Fruit fly (Drosophila melanogaster) whole organism, embryonic: Measurements from ENCODE around the gene CG8907.
A peak's percentile ranks its signal among the peaks of the same experiment; 100 is the strongest.

Experiments
- Ada2b ChIP-seq: fragments of 200-800 bp; sonication (Bioruptor generic); IDR thresholded peaks from 2 replicates; pipeline ENCODE4 v1.3.6; 2022; ENCODE audit warnings: missing biosample characterization, missing genetic modification characterization
- B-H2 ChIP-seq: fragments of 200-800 bp; sonication (Bioruptor generic); optimal IDR thresholded peaks from 2 replicates; lab custom pipeline; 2018; ENCODE audit warnings: missing biosample characterization, mild to moderate bottlenecking, missing genetic modification characterization
- BtbVII ChIP-seq: fragments of 200-800 bp; sonication (Bioruptor generic); optimal IDR thresholded peaks from 3 replicates; lab custom pipeline; 2017; ENCODE audit warnings: missing biosample characterization, mild to moderate bottlenecking, missing genetic modification characterization
- CG10462 ChIP-seq: fragments of 200-800 bp; sonication (Bioruptor generic); optimal IDR thresholded peaks from 2 replicates; lab custom pipeline; 2016; ENCODE audit warnings: missing biosample characterization, missing genetic modification characterization
- CG10543 ChIP-seq: fragments of 200-800 bp; sonication (Bioruptor generic); optimal IDR thresholded peaks from 3 replicates; lab custom pipeline; 2017; ENCODE audit warnings: missing biosample characterization, mild to moderate bottlenecking, missing genetic modification characterization, moderate library complexity
- CG11093 ChIP-seq: fragments of 200-800 bp; sonication (Bioruptor generic); IDR thresholded peaks from 3 replicates; pipeline ENCODE4 v1.3.6; 2022; ENCODE audit warnings: missing biosample characterization, missing genetic modification characterization
- CG13424 ChIP-seq: fragments of 200-800 bp; sonication (Bioruptor generic); optimal IDR thresholded peaks from 2 replicates; lab custom pipeline; 2019; ENCODE audit warnings: missing biosample characterization, mild to moderate bottlenecking, missing genetic modification characterization, moderate library complexity
- CG15269 ChIP-seq: fragments of 200-800 bp; sonication (Bioruptor generic); optimal IDR thresholded peaks from 2 replicates; lab custom pipeline; 2018; ENCODE audit warnings: missing biosample characterization, mild to moderate bottlenecking, missing genetic modification characterization, moderate library complexity
- CG15479 ChIP-seq: fragments of 200-800 bp; sonication (Bioruptor generic); optimal IDR thresholded peaks from 3 replicates; lab custom pipeline; 2019; ENCODE audit warnings: missing biosample characterization, mild to moderate bottlenecking, missing genetic modification characterization, moderate library complexity
- CG18599 ChIP-seq: fragments of 200-800 bp; sonication (Bioruptor generic); optimal IDR thresholded peaks from 3 replicates; lab custom pipeline; 2017; ENCODE audit warnings: missing biosample characterization, missing genetic modification characterization, mild to moderate bottlenecking, moderate library complexity, missing genetic modification reagents
- CG2199 ChIP-seq: fragments of 200-800 bp; sonication (Bioruptor generic); IDR thresholded peaks from 3 replicates; pipeline ENCODE4 v1.3.6; 2022; ENCODE audit warnings: missing biosample characterization, missing genetic modification characterization
- CG32767 ChIP-seq: fragments of 200-800 bp; sonication (Bioruptor generic); IDR thresholded peaks from 2 replicates; pipeline ENCODE4 v1.3.6; 2022; ENCODE audit warnings: missing biosample characterization, missing genetic modification characterization
- CG34376 ChIP-seq: fragments of 200-800 bp; sonication (Bioruptor generic); optimal IDR thresholded peaks from 2 replicates; lab custom pipeline; 2018; ENCODE audit warnings: missing biosample characterization, mild to moderate bottlenecking, missing genetic modification characterization
- CG5953 ChIP-seq: fragments of 200-800 bp; sonication (Bioruptor generic); IDR thresholded peaks from 2 replicates; pipeline ENCODE4 v1.3.6; 2022; ENCODE audit warnings: missing biosample characterization, missing genetic modification characterization
- CG9817 ChIP-seq: fragments of 200-800 bp; sonication (Bioruptor generic); optimal IDR thresholded peaks from 2 replicates; lab custom pipeline; 2018; ENCODE audit warnings: missing biosample characterization, mild to moderate bottlenecking, missing genetic modification characterization, moderate library complexity
- CG9932 ChIP-seq: fragments of 200-800 bp; sonication (Bioruptor generic); IDR thresholded peaks from 2 replicates; pipeline ENCODE4 v1.3.6; 2022; ENCODE audit warnings: missing biosample characterization, missing genetic modification characterization
- CrebB ChIP-seq: fragments of 200-800 bp; sonication (Bioruptor generic); optimal IDR thresholded peaks from 3 replicates; lab custom pipeline; 2018; ENCODE audit warnings: missing biosample characterization, mild to moderate bottlenecking, missing genetic modification characterization
- D19A ChIP-seq: fragments of 200-800 bp; optimal IDR thresholded peaks from 3 replicates; lab custom pipeline; 2019; ENCODE audit warnings: missing biosample characterization, mild to moderate bottlenecking, missing genetic modification characterization, moderate library complexity
- Dbx ChIP-seq: fragments of 200-800 bp; sonication (Bioruptor generic); IDR thresholded peaks from 3 replicates; pipeline ENCODE4 v1.3.6; 2022; ENCODE audit warnings: missing biosample characterization, missing genetic modification characterization
- GATAe ChIP-seq: fragments of 200-800 bp; sonication (Bioruptor generic); conservative IDR thresholded peaks from 2 replicates; pipeline ENCODE4 v1.3.6; 2022; ENCODE audit warnings: missing biosample characterization, missing genetic modification characterization
- Hr78 ChIP-seq, 2 experiments: fragments of 200-800 bp in 1 of 2; fragments of >200 bp in 1 of 2; sonication (Bioruptor generic) in 1 of 2; optimal IDR thresholded peaks; 2 replicates each; lab custom pipeline; 2017 to 2019; ENCODE audit warnings: missing biosample characterization in 2 of 2, missing genetic modification characterization in 2 of 2, mild to moderate bottlenecking in 1 of 2, moderate library complexity in 1 of 2
- MBD-R2 ChIP-seq: fragments of 200-800 bp; sonication (Bioruptor generic); IDR thresholded peaks from 2 replicates; pipeline ENCODE4 v1.3.6; 2022; ENCODE audit warnings: missing biosample characterization, missing genetic modification characterization
- Med ChIP-seq: fragments of 200-800 bp; sonication (Bioruptor generic); peaks from one replicate; lab custom pipeline; 2016; ENCODE audit warnings: missing biosample characterization, missing genetic modification characterization, mild to moderate bottlenecking, inconsistent platforms, moderate library complexity
- NC2β ChIP-seq: fragments of 200-800 bp; sonication (Bioruptor generic); optimal IDR thresholded peaks from 2 replicates; lab custom pipeline; 2016; ENCODE audit warnings: missing biosample characterization, missing genetic modification characterization
- Nf-YC ChIP-seq: fragments of 200-800 bp; optimal IDR thresholded peaks from 3 replicates; lab custom pipeline; 2019; ENCODE audit warnings: missing biosample characterization, mild to moderate bottlenecking, missing genetic modification characterization, moderate library complexity
- Pdp1 ChIP-seq, 2 experiments: fragments of 200-800 bp; sonication (Bioruptor generic); optimal IDR thresholded peaks; 3 replicates each; lab custom pipeline; 2016; ENCODE audit warnings: missing biosample characterization in 2 of 2, missing genetic modification characterization in 2 of 2, mild to moderate bottlenecking in 1 of 2, moderate library complexity in 1 of 2
- Rfx ChIP-seq: fragments of 200-800 bp; sonication (Bioruptor generic); IDR thresholded peaks from 2 replicates; pipeline ENCODE4 v1.3.6; 2022; ENCODE audit warnings: missing biosample characterization, missing genetic modification characterization
- cg ChIP-seq: fragments of 200-800 bp; sonication (Bioruptor generic); optimal IDR thresholded peaks from 3 replicates; lab custom pipeline; 2019; ENCODE audit warnings: missing biosample characterization, mild to moderate bottlenecking, missing genetic modification characterization, moderate library complexity
- cwo ChIP-seq: fragments of 200-800 bp; sonication (Bioruptor generic); optimal IDR thresholded peaks from 3 replicates; lab custom pipeline; 2017; ENCODE audit warnings: missing biosample characterization, missing genetic modification characterization, mild to moderate bottlenecking, moderate library complexity, missing genetic modification reagents
- danr ChIP-seq: fragments of 200-800 bp; sonication (Bioruptor generic); IDR thresholded peaks from 2 replicates; pipeline ENCODE4 v1.3.6; 2022; ENCODE audit warnings: missing biosample characterization, missing genetic modification characterization
- exex ChIP-seq: fragments of 200-800 bp; sonication (Bioruptor generic); optimal IDR thresholded peaks from 4 replicates; lab custom pipeline; 2018; ENCODE audit warnings: missing biosample characterization, mild to moderate bottlenecking, missing genetic modification characterization, moderate library complexity
- fru ChIP-seq: fragments of >200 bp; optimal IDR thresholded peaks from 2 replicates; lab custom pipeline; 2017
- grau ChIP-seq: fragments of 200-800 bp; optimal IDR thresholded peaks from 3 replicates; lab custom pipeline; 2019; ENCODE audit warnings: missing biosample characterization, mild to moderate bottlenecking, missing genetic modification characterization, moderate library complexity
- grn ChIP-seq: fragments of 200-800 bp; sonication (Bioruptor generic); optimal IDR thresholded peaks from 3 replicates; lab custom pipeline; 2017; ENCODE audit warnings: missing biosample characterization, missing genetic modification characterization
- gro ChIP-seq: fragments of 200-800 bp; sonication (Bioruptor generic); optimal IDR thresholded peaks from 2 replicates; lab custom pipeline; 2016; ENCODE audit warnings: missing biosample characterization, missing genetic modification characterization
- insv ChIP-seq, 2 experiments: fragments of 200-800 bp; sonication (Bioruptor generic); optimal IDR thresholded peaks; 3 replicates each; lab custom pipeline; 2016 to 2018; ENCODE audit warnings: missing biosample characterization in 2 of 2, missing genetic modification characterization in 2 of 2
- kay ChIP-seq: fragments of 200-800 bp; sonication (Bioruptor generic); optimal IDR thresholded peaks from 2 replicates; lab custom pipeline; 2016; ENCODE audit warnings: missing biosample characterization, missing genetic modification characterization
- lab ChIP-seq: fragments of 200-800 bp; sonication (Bioruptor generic); optimal IDR thresholded peaks from 3 replicates; lab custom pipeline; 2017; ENCODE audit warnings: missing biosample characterization, missing genetic modification characterization, mild to moderate bottlenecking, moderate library complexity, missing genetic modification reagents
- maf-S ChIP-seq: fragments of 200-800 bp; sonication (Bioruptor generic); optimal IDR thresholded peaks from 2 replicates; lab custom pipeline; 2016; ENCODE audit warnings: missing biosample characterization, missing genetic modification characterization
- mirr ChIP-seq: fragments of 200-800 bp; sonication (Bioruptor generic); optimal IDR thresholded peaks from 3 replicates; lab custom pipeline; 2018; ENCODE audit warnings: missing biosample characterization, mild to moderate bottlenecking, missing genetic modification characterization
- phol ChIP-seq: fragments of 200-800 bp; sonication (Bioruptor generic); optimal IDR thresholded peaks from 3 replicates; lab custom pipeline; 2018; ENCODE audit warnings: missing biosample characterization, mild to moderate bottlenecking, missing genetic modification characterization, moderate library complexity
- prd ChIP-seq, 3 experiments: fragments of >200 bp in 2 of 3; fragments of 200-800 bp in 1 of 3; sonication (Bioruptor generic) in 1 of 3; optimal IDR thresholded peaks in 2 of 3; IDR thresholded peaks in 1 of 3; 2 replicates in 2 of 3; 3 replicates in 1 of 3; pipeline versions ENCODE4 v1.3.6 to Lab custom; 2017 to 2022; ENCODE audit warnings: missing biosample characterization in 1 of 3, missing genetic modification characterization in 1 of 3
- psq ChIP-seq: fragments of 200-800 bp; sonication (Bioruptor generic); optimal IDR thresholded peaks from 2 replicates; lab custom pipeline; 2017; ENCODE audit warnings: missing biosample characterization, missing genetic modification characterization
- salm ChIP-seq: fragments of 200-800 bp; sonication (Bioruptor generic); optimal IDR thresholded peaks from 2 replicates; lab custom pipeline; 2018; ENCODE audit warnings: missing biosample characterization, mild to moderate bottlenecking, missing genetic modification characterization
- sd ChIP-seq: fragments of 200-800 bp; sonication (Bioruptor generic); optimal IDR thresholded peaks from 3 replicates; lab custom pipeline; 2018; ENCODE audit warnings: missing biosample characterization, mild to moderate bottlenecking, missing genetic modification characterization, moderate library complexity
- seq ChIP-seq: fragments of 200-800 bp; sonication (Bioruptor generic); IDR thresholded peaks from 2 replicates; pipeline ENCODE4 v1.3.6; 2022; ENCODE audit warnings: missing biosample characterization, missing genetic modification characterization
- sug ChIP-seq: fragments of 200-800 bp; optimal IDR thresholded peaks from 2 replicates; lab custom pipeline; 2019; ENCODE audit warnings: missing biosample characterization, mild to moderate bottlenecking, missing genetic modification characterization, moderate library complexity
- tll ChIP-seq, 2 experiments: fragments of 200-800 bp in 1 of 2; fragments of >200 bp in 1 of 2; sonication (Bioruptor generic) in 1 of 2; optimal IDR thresholded peaks; 2 replicates each; lab custom pipeline; 2017 to 2019; ENCODE audit warnings: missing biosample characterization in 2 of 2, missing genetic modification characterization in 2 of 2, mild to moderate bottlenecking in 1 of 2, moderate library complexity in 1 of 2
- twi ChIP-seq: fragments of 200-800 bp; optimal IDR thresholded peaks from 2 replicates; lab custom pipeline; 2019; ENCODE audit warnings: missing biosample characterization, mild to moderate bottlenecking, missing genetic modification characterization, moderate library complexity

Gene CG8907

DNA sequence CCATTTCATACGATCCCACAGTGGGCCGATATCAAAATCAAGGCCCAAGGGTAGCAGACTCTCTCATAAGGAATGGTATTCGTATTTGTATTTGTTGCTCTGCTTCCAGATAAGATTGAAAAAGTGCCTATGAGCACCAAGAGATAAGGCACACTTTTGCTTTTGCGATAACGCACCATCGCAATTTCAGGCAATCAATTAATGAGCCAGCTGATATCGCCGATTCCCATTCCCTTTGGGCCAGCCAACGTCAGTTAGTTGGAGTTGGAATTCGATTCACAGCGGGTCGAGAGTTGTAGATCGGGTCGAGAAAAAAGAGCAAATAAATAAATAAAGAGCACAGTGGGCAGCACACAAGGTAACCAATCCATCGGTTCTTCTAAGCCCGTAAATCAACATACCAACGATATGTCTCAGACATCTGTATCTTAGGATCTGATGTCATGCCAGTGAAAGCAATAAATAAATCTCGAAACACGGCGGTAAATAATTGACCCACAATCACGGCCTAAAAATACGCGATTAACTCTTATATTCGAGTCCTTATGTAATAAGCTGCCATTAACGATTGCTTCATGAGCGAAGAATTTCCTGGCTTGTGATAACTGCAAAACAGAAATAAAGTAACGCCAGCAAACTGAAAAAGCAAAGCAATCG is at the start of gene CG8907:
Gene CG8907, plus strand, starts transcription at position 252 of the 657 bp plus-strand sequence.
- TF ChIP-seq GATAe (GFP tag; lab: Robert Waterston, UW) (peak; percentile 96), grn (peak; percentile 82), fru (lab: Kevin White, UChicago) (no peak), salm (tag; lab: Kevin White, UChicago) (no peak), B-H2 (peak; percentile 9), CG10543 (GFP tag; lab: Kevin White, UChicago) (peak; percentile 39), CG15269 (no peak), exex (tag; lab: Kevin White, UChicago) (peak; percentile 98), Rfx (peak; percentile 15; the same call in 1 of the 2 replicates), sd (tag; lab: Kevin White, UChicago) (peak; percentile 81), Hr78 (GFP tag; optimal IDR thresholded peaks at IDR 0.05; lab: Kevin White, UChicago) (peak in 1 of 2 experiments; percentile 39), Med (peak; percentile 49), CG34376 (GFP tag; lab: Kevin White, UChicago) (peak; percentile 49), BtbVII (GFP tag; lab: Kevin White, UChicago) (peak; percentile 20), Pdp1 (GFP tag; optimal IDR thresholded peaks at IDR 0.05; lab: Kevin White, UChicago) (peak in 1 of 2 experiments; percentile 75), CG9932 (GFP tag; lab: Robert Waterston, UW) (no peak), Dbx (GFP tag; lab: Robert Waterston, UW) (peak; percentile 27; the same call in 1 of the 3 replicates), CG18599 (GFP tag; lab: Kevin White, UChicago) (peak; percentile 11), CG15479 (GFP tag; lab: Kevin White, UChicago) (peak; percentile 92), sug (tag; lab: Kevin White, UChicago) (peak; percentile 68), maf-S (GFP tag; lab: Kevin White, UChicago) (no peak), gro (GFP tag; lab: Kevin White, UChicago) (peak; percentile 6), MBD-R2 (peak; percentile 12; the same call in 1 of the 2 replicates), lab (GFP tag; lab: Kevin White, UChicago) (peak; percentile 74), mirr (GFP tag; lab: Kevin White, UChicago) (peak; percentile 65)

DNA sequence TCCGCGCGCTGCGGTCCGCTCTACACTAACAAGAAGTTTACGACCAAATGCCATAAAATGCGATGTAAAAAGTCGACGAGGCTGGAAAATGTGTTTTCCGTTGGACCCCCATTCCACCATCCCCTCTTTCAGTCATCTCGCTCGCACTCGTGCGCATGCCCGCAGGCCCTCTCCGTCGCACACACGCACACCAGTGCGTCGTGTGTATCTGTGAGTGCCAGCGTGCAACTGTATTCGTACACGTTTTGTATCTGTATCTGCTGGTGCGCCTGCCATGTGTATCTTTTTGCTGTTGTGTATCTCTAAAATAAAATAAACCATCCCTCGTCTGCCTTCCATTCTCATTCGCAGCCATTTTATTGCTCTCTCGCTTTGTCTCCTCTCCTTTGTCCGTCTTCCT is 47.9 kb upstream of the CG8907 start:
- TF ChIP-seq CG11093 (GFP tag; lab: Robert Waterston, UW): 0 out of 3 replicates have a peak, but pooled peaks have one; percentile 12
- TF ChIP-seq insv (GFP tag; optimal IDR thresholded peaks at IDR 0.05; lab: Kevin White, UChicago): peak in 1 of 2 experiments; percentile 45
- no peak for TF ChIP-seq kay
- TF ChIP-seq seq (GFP tag; lab: Robert Waterston, UW): peak; percentile 82
- TF ChIP-seq NC2β (GFP tag; lab: Kevin White, UChicago): no peak
- peak; percentile 40 for TF ChIP-seq psq (GFP tag; lab: Kevin White, UChicago)
- no peak for TF ChIP-seq Ada2b (GFP tag; lab: Robert Waterston, UW)
- TF ChIP-seq D19A (tag; lab: Kevin White, UChicago): no peak
- no peak for TF ChIP-seq CG10462 (GFP tag; lab: Kevin White, UChicago)
- TF ChIP-seq prd (optimal IDR thresholded peaks at IDR 0.05; lab: Kevin White, UChicago): no peak
- no peak for TF ChIP-seq prd (GFP tag; IDR thresholded peaks at IDR 0.05; lab: Robert Waterston, UW)
- TF ChIP-seq CG2199 (GFP tag; lab: Robert Waterston, UW): peak; percentile 36; the same call in 1 of the 3 replicates
- TF ChIP-seq cg: peak; percentile 99
- no peak for TF ChIP-seq grau
- no peak for TF ChIP-seq CG13424 (tag; lab: Kevin White, UChicago)
- TF ChIP-seq danr (GFP tag; lab: Robert Waterston, UW): no peak
- no peak for TF ChIP-seq CG9817
- peak in 1 of 2 experiments; percentile 1 for TF ChIP-seq tll (GFP tag; optimal IDR thresholded peaks at IDR 0.05; lab: Kevin White, UChicago)
- TF ChIP-seq CrebB: no peak
- TF ChIP-seq cwo (GFP tag; lab: Kevin White, UChicago): no peak
- peak; percentile 92 for TF ChIP-seq Nf-YC (tag; lab: Kevin White, UChicago)
- TF ChIP-seq twi: peak; percentile 94
- TF ChIP-seq phol (tag; lab: Kevin White, UChicago): peak; percentile 31
- peak; percentile 96 for TF ChIP-seq CG32767 (GFP tag; lab: Robert Waterston, UW)
- TF ChIP-seq CG5953 (GFP tag; lab: Robert Waterston, UW): no peak
